Fruit fly (Drosophila melanogaster): ENCODE data around the gene CG14857.

CG14857 gene

dm6 chr3R:14810703-14811102, 9.1 kb downstream of the CG14857 start:
- TF ChIP-seq N (GFP tag; optimal IDR thresholded peaks at IDR 0.05) (no peak), Mio (GFP tag; optimal IDR thresholded peaks at IDR 0.05) (no peak), CG32264 (GFP tag; optimal IDR thresholded peaks at IDR 0.05) (no peak), lola (GFP tag; optimal IDR thresholded peaks at IDR 0.05) (no peak), Dif (GFP tag; optimal IDR thresholded peaks at IDR 0.05; ENCODE audit: partially characterized antibody) (no peak), CG9705 (GFP tag; optimal IDR thresholded peaks at IDR 0.05) (no peak), brk (GFP tag; optimal IDR thresholded peaks at IDR 0.05) (no peak), psq (GFP tag; optimal IDR thresholded peaks at IDR 0.05) (no peak), br (GFP tag; optimal IDR thresholded peaks at IDR 0.05) (no peak), sage (GFP tag; optimal IDR thresholded peaks at IDR 0.05) (no peak), Hr83 (GFP tag; optimal IDR thresholded peaks at IDR 0.05; ENCODE audit: poor library complexity, severe bottlenecking) (no peak), ey (GFP tag; optimal IDR thresholded peaks at IDR 0.05) (no peak), dmrt93B (GFP tag; optimal IDR thresholded peaks at IDR 0.05) (no peak), Hnf4 (GFP tag; optimal IDR thresholded peaks at IDR 0.05) (no peak), GATAd (GFP tag; optimal IDR thresholded peaks at IDR 0.05) (no peak), Hr78 (GFP tag; optimal IDR thresholded peaks at IDR 0.05) (no peak)

dm6 chr3R:14817721-14818215, 16.2 kb downstream of the CG14857 start:
- TF ChIP-seq Sp1 (GFP tag; optimal IDR thresholded peaks at IDR 0.05), result peak; percentile 23
- TF ChIP-seq brk (GFP tag; optimal IDR thresholded peaks at IDR 0.05), result no peak
- TF ChIP-seq GATAd (GFP tag; optimal IDR thresholded peaks at IDR 0.05), result no peak
- no peak for TF ChIP-seq usp (GFP tag; optimal IDR thresholded peaks at IDR 0.05)
- TF ChIP-seq tai (GFP tag; optimal IDR thresholded peaks at IDR 0.05), result no peak
- TF ChIP-seq Vsx2 (GFP tag; optimal IDR thresholded peaks at IDR 0.05; ENCODE audit: partially characterized antibody), result no peak
- no peak for TF ChIP-seq jim (GFP tag; optimal IDR thresholded peaks at IDR 0.05)
- TF ChIP-seq br (GFP tag; optimal IDR thresholded peaks at IDR 0.05), result peak; percentile 47
- TF ChIP-seq Mio (GFP tag; optimal IDR thresholded peaks at IDR 0.05), result no peak
- TF ChIP-seq Rel (GFP tag; optimal IDR thresholded peaks at IDR 0.05), result peak; percentile 51
- TF ChIP-seq Rel (tag; optimal IDR thresholded peaks at IDR 0.05), result no peak
- no peak for TF ChIP-seq CG9705 (GFP tag; optimal IDR thresholded peaks at IDR 0.05)
- TF ChIP-seq dsf (GFP tag; optimal IDR thresholded peaks at IDR 0.05; ENCODE audit: borderline replicate concordance), result no peak
- no peak for TF ChIP-seq dmrt93B (GFP tag; optimal IDR thresholded peaks at IDR 0.05)
- TF ChIP-seq h (GFP tag; optimal IDR thresholded peaks at IDR 0.05), result peak; percentile 56
- TF ChIP-seq Dif (GFP tag; optimal IDR thresholded peaks at IDR 0.05; ENCODE audit: partially characterized antibody), result peak; percentile 87
- no peak for TF ChIP-seq foxo (GFP tag; optimal IDR thresholded peaks at IDR 0.05)
- TF ChIP-seq dl (GFP tag; optimal IDR thresholded peaks at IDR 0.05; ENCODE audit: insufficient read depth in 1 of 2, partially characterized antibody in 2 of 2), result peak; percentile 76 to 82
- peak; percentile 7 for TF ChIP-seq OdsH (GFP tag; optimal IDR thresholded peaks at IDR 0.05)
- no peak for TF ChIP-seq Myc (optimal IDR thresholded peaks at IDR 0.05)
- TF ChIP-seq ey (GFP tag; optimal IDR thresholded peaks at IDR 0.05), result no peak
- no peak for TF ChIP-seq woc (GFP tag; optimal IDR thresholded peaks at IDR 0.05)
- no peak for TF ChIP-seq Hnf4 (GFP tag; optimal IDR thresholded peaks at IDR 0.05)
- TF ChIP-seq HLH106 (tag; optimal IDR thresholded peaks at IDR 0.05), result no peak
- TF ChIP-seq Jra (GFP tag; optimal IDR thresholded peaks at IDR 0.05), result peak; percentile 4
- no peak for TF ChIP-seq Abd-B (GFP tag; optimal IDR thresholded peaks at IDR 0.05)
- no peak for TF ChIP-seq pan (optimal IDR thresholded peaks at IDR 0.05)
- no peak for TF ChIP-seq sv (GFP tag; optimal IDR thresholded peaks at IDR 0.05)
- TF ChIP-seq sage (GFP tag; optimal IDR thresholded peaks at IDR 0.05), result no peak
- peak; percentile 40 for TF ChIP-seq rgr (GFP tag; optimal IDR thresholded peaks at IDR 0.05)
- no peak for TF ChIP-seq CG32264 (GFP tag; optimal IDR thresholded peaks at IDR 0.05)
- TF ChIP-seq Dfd (GFP tag; optimal IDR thresholded peaks at IDR 0.05), result no peak
- TF ChIP-seq lola (GFP tag; optimal IDR thresholded peaks at IDR 0.05), result no peak
- no peak for TF ChIP-seq CrebA (GFP tag; optimal IDR thresholded peaks at IDR 0.05; ENCODE audit: borderline replicate concordance)
- no peak for TF ChIP-seq Hr78 (GFP tag; optimal IDR thresholded peaks at IDR 0.05)
- no peak for TF ChIP-seq fru (GFP tag; optimal IDR thresholded peaks at IDR 0.05)
- peak; percentile 45 for TF ChIP-seq Hr83 (GFP tag; optimal IDR thresholded peaks at IDR 0.05; ENCODE audit: poor library complexity, severe bottlenecking)
- TF ChIP-seq psq (GFP tag; optimal IDR thresholded peaks at IDR 0.05), result peak; percentile 34
- no peak for TF ChIP-seq N (GFP tag; optimal IDR thresholded peaks at IDR 0.05)
